Fruit fly (Drosophila melanogaster) whole organism, prepupa: Measurements from ENCODE around the gene CG42747.

ENCODE experiments used
- Blimp-1 ChIP-seq: fragments of 200-800 bp; sonication (Bioruptor generic); optimal IDR thresholded peaks from 3 replicates; lab custom pipeline; 2017; ENCODE audit warnings: missing biosample characterization, missing genetic modification characterization, mild to moderate bottlenecking, moderate library complexity, missing genetic modification reagents
- CG10631 ChIP-seq: fragments of 200-800 bp; sonication (Bioruptor generic); optimal IDR thresholded peaks from 2 replicates; lab custom pipeline; 2016; ENCODE audit warnings: missing biosample characterization, missing genetic modification characterization
- CG10669 ChIP-seq: fragments of 200-800 bp; sonication (Bioruptor generic); optimal IDR thresholded peaks from 3 replicates; lab custom pipeline; 2018; ENCODE audit warnings: missing biosample characterization, mild to moderate bottlenecking, missing genetic modification characterization, moderate library complexity
- CG11294 ChIP-seq: fragments of 200-800 bp; sonication (Bioruptor generic); IDR thresholded peaks from 2 replicates; pipeline ENCODE4 v1.3.6; 2022; ENCODE audit warnings: missing biosample characterization, missing genetic modification characterization
- CG11762 ChIP-seq: fragments of 200-800 bp; sonication (Bioruptor generic); optimal IDR thresholded peaks from 3 replicates; lab custom pipeline; 2016; ENCODE audit warnings: missing biosample characterization, missing genetic modification characterization; ENCODE audit not compliant: insufficient read depth
- CG11902 ChIP-seq: fragments of 200-800 bp; sonication (Bioruptor generic); optimal IDR thresholded peaks from 3 replicates; lab custom pipeline; 2016; ENCODE audit warnings: missing biosample characterization, missing genetic modification characterization
- CG15336 ChIP-seq: fragments of 200-800 bp; sonication (Bioruptor generic); IDR thresholded peaks from 2 replicates; pipeline ENCODE4 v1.3.6; 2022; ENCODE audit warnings: missing biosample characterization, missing genetic modification characterization
- CG1621 ChIP-seq: fragments of 200-800 bp; sonication (Bioruptor generic); optimal IDR thresholded peaks from 3 replicates; lab custom pipeline; 2018; ENCODE audit warnings: missing biosample characterization, mild to moderate bottlenecking, missing genetic modification characterization
- CG3032 ChIP-seq: fragments of 200-800 bp; optimal IDR thresholded peaks from 2 replicates; lab custom pipeline; 2019; ENCODE audit warnings: missing biosample characterization, mild to moderate bottlenecking, missing genetic modification characterization, moderate library complexity
- CG34406 ChIP-seq: fragments of 200-800 bp; sonication (Bioruptor generic); optimal IDR thresholded peaks from 3 replicates; lab custom pipeline; 2016; ENCODE audit warnings: missing biosample characterization, missing genetic modification characterization
- CG4318 ChIP-seq: fragments of 200-800 bp; sonication (Bioruptor generic); optimal IDR thresholded peaks from 3 replicates; lab custom pipeline; 2017; ENCODE audit warnings: missing biosample characterization, mild to moderate bottlenecking, missing genetic modification characterization
- CG6163 ChIP-seq: fragments of 200-800 bp; sonication (Bioruptor generic); IDR thresholded peaks from 3 replicates; pipeline ENCODE4 v1.3.6; 2022; ENCODE audit warnings: missing biosample characterization, missing genetic modification characterization
- CG6792 ChIP-seq: fragments of 200-800 bp; sonication (Bioruptor generic); optimal IDR thresholded peaks from 3 replicates; lab custom pipeline; 2016; ENCODE audit warnings: missing biosample characterization, missing genetic modification characterization
- CG6808 ChIP-seq: fragments of 200-800 bp; sonication (Bioruptor generic); optimal IDR thresholded peaks from 3 replicates; lab custom pipeline; 2017; ENCODE audit warnings: missing biosample characterization, missing genetic modification characterization, mild to moderate bottlenecking, moderate library complexity, missing genetic modification reagents
- CG6854 ChIP-seq: fragments of 200-800 bp; sonication (Bioruptor generic); optimal IDR thresholded peaks from 2 replicates; lab custom pipeline; 2017; ENCODE audit warnings: missing biosample characterization, mild to moderate bottlenecking, missing genetic modification characterization
- CG7368 ChIP-seq: fragments of 200-800 bp; sonication (Bioruptor generic); optimal IDR thresholded peaks from 3 replicates; lab custom pipeline; 2016; ENCODE audit warnings: missing biosample characterization, missing genetic modification characterization
- CG8119 ChIP-seq: fragments of 200-800 bp; sonication (Bioruptor generic); IDR thresholded peaks from 3 replicates; pipeline ENCODE4 v1.3.6; 2022; ENCODE audit warnings: missing biosample characterization, missing genetic modification characterization
- CG8319 ChIP-seq: fragments of 200-800 bp; sonication (Bioruptor generic); optimal IDR thresholded peaks from 3 replicates; lab custom pipeline; 2016; ENCODE audit warnings: missing biosample characterization, missing genetic modification characterization
- CG8632 ChIP-seq: fragments of 200-800 bp; sonication (Bioruptor generic); optimal IDR thresholded peaks from 3 replicates; lab custom pipeline; 2016; ENCODE audit warnings: missing biosample characterization, missing genetic modification characterization
- CG9139 ChIP-seq: fragments of 200-800 bp; sonication (Bioruptor generic); optimal IDR thresholded peaks from 3 replicates; lab custom pipeline; 2017; ENCODE audit warnings: missing biosample characterization, mild to moderate bottlenecking, missing genetic modification characterization
- Eip75B ChIP-seq: fragments of 200-800 bp; sonication (Bioruptor generic); optimal IDR thresholded peaks from 3 replicates; lab custom pipeline; 2016; ENCODE audit warnings: missing biosample characterization, missing genetic modification characterization
- Eip78C ChIP-seq: fragments of 200-800 bp; sonication (Bioruptor generic); peaks from one replicate; lab custom pipeline; 2016; ENCODE audit warnings: missing biosample characterization, missing genetic modification characterization
- Eip93F ChIP-seq: fragments of 200-800 bp; sonication (Bioruptor generic); optimal IDR thresholded peaks from 2 replicates; lab custom pipeline; 2016; ENCODE audit warnings: missing biosample characterization, mild to moderate bottlenecking, missing genetic modification characterization
- Ets21C ChIP-seq: fragments of 200-800 bp; sonication (Bioruptor generic); optimal IDR thresholded peaks from 3 replicates; lab custom pipeline; 2016; ENCODE audit warnings: missing biosample characterization, missing genetic modification characterization
- Ets96B ChIP-seq: fragments of 200-800 bp; optimal IDR thresholded peaks from 2 replicates; lab custom pipeline; 2019; ENCODE audit warnings: missing biosample characterization, mild to moderate bottlenecking, missing genetic modification characterization, moderate library complexity
- Hr38 ChIP-seq: sonication (Bioruptor generic); optimal IDR thresholded peaks from 2 replicates; lab custom pipeline; 2016; ENCODE audit warnings: missing biosample characterization, missing genetic modification characterization
- Hr4 ChIP-seq: fragments of 200-800 bp; sonication (Bioruptor generic); optimal IDR thresholded peaks from 3 replicates; lab custom pipeline; 2016; ENCODE audit warnings: missing biosample characterization, missing genetic modification characterization
- Lpt ChIP-seq: fragments of 200-800 bp; sonication (Bioruptor generic); optimal IDR thresholded peaks from 3 replicates; lab custom pipeline; 2016; ENCODE audit warnings: missing biosample characterization, missing genetic modification characterization
- Met ChIP-seq: fragments of 200-800 bp; sonication (Bioruptor generic); optimal IDR thresholded peaks from 3 replicates; lab custom pipeline; 2016; ENCODE audit warnings: missing biosample characterization, missing genetic modification characterization
- OdsH ChIP-seq: fragments of 200-800 bp; sonication (Bioruptor generic); optimal IDR thresholded peaks from 3 replicates; lab custom pipeline; 2016; ENCODE audit warnings: missing biosample characterization, missing genetic modification characterization
- Smox ChIP-seq: fragments of 200-800 bp; sonication (Bioruptor generic); optimal IDR thresholded peaks from 3 replicates; lab custom pipeline; 2016; ENCODE audit warnings: missing biosample characterization, missing genetic modification characterization
- Sox102F ChIP-seq: fragments of 200-800 bp; sonication (Bioruptor generic); optimal IDR thresholded peaks from 2 replicates; lab custom pipeline; 2016; ENCODE audit warnings: missing biosample characterization, mild to moderate bottlenecking, missing genetic modification characterization
- Sox15 ChIP-seq: fragments of 200-800 bp; sonication (Bioruptor generic); optimal IDR thresholded peaks from 3 replicates; lab custom pipeline; 2016; ENCODE audit warnings: missing biosample characterization, missing genetic modification characterization
- achi ChIP-seq: fragments of 200-800 bp; sonication (Bioruptor generic); optimal IDR thresholded peaks from 3 replicates; lab custom pipeline; 2016; ENCODE audit warnings: missing biosample characterization, missing genetic modification characterization
- acj6 ChIP-seq: fragments of 200-800 bp; sonication (Bioruptor generic); optimal IDR thresholded peaks from 3 replicates; lab custom pipeline; 2016; ENCODE audit warnings: missing biosample characterization, missing genetic modification characterization
- cyc ChIP-seq: fragments of 200-800 bp; sonication (Bioruptor generic); optimal IDR thresholded peaks from 3 replicates; lab custom pipeline; 2016; ENCODE audit warnings: missing biosample characterization, missing genetic modification characterization
- dac ChIP-seq: fragments of 200-800 bp; sonication (Bioruptor generic); optimal IDR thresholded peaks from 2 replicates; lab custom pipeline; 2017; ENCODE audit warnings: missing biosample characterization, mild to moderate bottlenecking, missing genetic modification characterization
- dsx ChIP-seq: fragments of 200-800 bp; optimal IDR thresholded peaks from 3 replicates; lab custom pipeline; 2019; ENCODE audit warnings: missing biosample characterization, mild to moderate bottlenecking, missing genetic modification characterization, moderate library complexity; ENCODE audit not compliant: poor library complexity, severe bottlenecking
- eg ChIP-seq: fragments of 200-800 bp; sonication (Bioruptor generic); IDR thresholded peaks from 3 replicates; pipeline ENCODE4 v1.3.6; 2022; ENCODE audit warnings: missing biosample characterization, missing genetic modification characterization
- esn ChIP-seq: fragments of 200-800 bp; sonication (Bioruptor generic); optimal IDR thresholded peaks from 2 replicates; lab custom pipeline; 2016; ENCODE audit warnings: missing biosample characterization, mild to moderate bottlenecking, missing genetic modification characterization, moderate library complexity
- fd59A ChIP-seq: fragments of 200-800 bp; sonication (Bioruptor generic); optimal IDR thresholded peaks from 2 replicates; lab custom pipeline; 2017; ENCODE audit warnings: missing biosample characterization, mild to moderate bottlenecking, missing genetic modification characterization, missing genetic modification reagents
- fd85E ChIP-seq: fragments of 200-800 bp; sonication (Bioruptor generic); optimal IDR thresholded peaks from 3 replicates; lab custom pipeline; 2016; ENCODE audit warnings: missing biosample characterization, missing genetic modification characterization
- fkh ChIP-seq: fragments of 200-800 bp; sonication (Bioruptor generic); optimal IDR thresholded peaks from 3 replicates; lab custom pipeline; 2017; ENCODE audit warnings: missing biosample characterization, mild to moderate bottlenecking, missing genetic modification characterization, moderate library complexity
- net ChIP-seq: fragments of 200-800 bp; sonication (Bioruptor generic); optimal IDR thresholded peaks from 3 replicates; lab custom pipeline; 2016; ENCODE audit warnings: missing biosample characterization, missing genetic modification characterization
- pdm3 ChIP-seq: fragments of 200-800 bp; sonication (Bioruptor generic); optimal IDR thresholded peaks from 3 replicates; lab custom pipeline; 2016; ENCODE audit warnings: missing biosample characterization, missing genetic modification characterization
- salr ChIP-seq, 2 experiments: fragments of 200-800 bp; sonication (Bioruptor generic); optimal IDR thresholded peaks; 3 replicates each; lab custom pipeline; 2016 to 2018; ENCODE audit warnings: missing biosample characterization in 2 of 2, missing genetic modification characterization in 2 of 2, mild to moderate bottlenecking in 1 of 2
- ss ChIP-seq, 2 experiments: fragments of 200-800 bp; sonication (Bioruptor generic); optimal IDR thresholded peaks; 2 replicates in 1 of 2; 3 replicates in 1 of 2; lab custom pipeline; 2017 to 2018; ENCODE audit warnings: mild to moderate bottlenecking in 2 of 2, missing biosample characterization in 2 of 2, missing genetic modification characterization in 2 of 2, moderate library complexity in 1 of 2
- svp ChIP-seq: fragments of 200-800 bp; sonication (Bioruptor generic); peaks from one replicate; lab custom pipeline; 2016; ENCODE audit warnings: missing biosample characterization, missing genetic modification characterization
- topi ChIP-seq: fragments of 200-800 bp; sonication (Bioruptor generic); optimal IDR thresholded peaks from 3 replicates; lab custom pipeline; 2016; ENCODE audit warnings: missing biosample characterization, missing genetic modification characterization
- vri ChIP-seq: fragments of 200-800 bp; sonication (Bioruptor generic); optimal IDR thresholded peaks from 3 replicates; lab custom pipeline; 2016; ENCODE audit warnings: missing biosample characterization, mild to moderate bottlenecking, missing genetic modification characterization

Gene CG42747

dm6 chr3L:6458725-6459124, 58.3 kb downstream of the CG42747 start (continued):
- TF ChIP-seq CG15336 (peak; percentile 61), cyc (GFP tag; lab: Kevin White, UChicago) (peak; percentile 10), topi (GFP tag; lab: Kevin White, UChicago) (no peak), Sox15 (GFP tag; lab: Kevin White, UChicago) (no peak), Hr4 (GFP tag; lab: Kevin White, UChicago) (peak; percentile 58), CG10669 (GFP tag; lab: Kevin White, UChicago) (peak; percentile 66), esn (GFP tag; lab: Kevin White, UChicago) (peak; percentile 51), CG3032 (peak; percentile 71), fd85E (GFP tag; lab: Kevin White, UChicago) (no peak), fkh (GFP tag; lab: Kevin White, UChicago) (no peak), pdm3 (GFP tag; lab: Kevin White, UChicago) (peak; percentile 53)

dm6 chr3L:6462199-6462598, 61.8 kb downstream of the CG42747 start:
- no peak for TF ChIP-seq net
- no peak for TF ChIP-seq dsx (GFP tag; lab: Kevin White, UChicago)
- no peak for TF ChIP-seq CG4318
- no peak for TF ChIP-seq Sox102F (GFP tag; lab: Kevin White, UChicago)
- peak; percentile 17 for TF ChIP-seq Smox
- TF ChIP-seq Eip78C, result peak; percentile 71
- no peak for TF ChIP-seq Ets96B (tag; lab: Kevin White, UChicago)
- no peak for TF ChIP-seq CG8319 (GFP tag; lab: Kevin White, UChicago)
- no peak for TF ChIP-seq CG6163 (GFP tag; lab: Robert Waterston, UW)
- no peak for TF ChIP-seq CG10669 (GFP tag; lab: Kevin White, UChicago)
- TF ChIP-seq CG11902 (GFP tag; lab: Kevin White, UChicago), result no peak
- TF ChIP-seq OdsH (GFP tag; lab: Kevin White, UChicago), result no peak
- TF ChIP-seq vri (GFP tag; lab: Kevin White, UChicago), result peak; percentile 2
- peak; percentile 27 for TF ChIP-seq Hr4 (GFP tag; lab: Kevin White, UChicago)
- TF ChIP-seq CG1621 (tag; lab: Kevin White, UChicago), result no peak
- no peak for TF ChIP-seq Hr38
- TF ChIP-seq acj6, result no peak
- no peak for TF ChIP-seq Sox15 (GFP tag; lab: Kevin White, UChicago)
- TF ChIP-seq CG8119 (GFP tag; lab: Robert Waterston, UW), result 0 out of 3 replicates have a peak, but pooled peaks have one; percentile 21
- TF ChIP-seq CG7368 (GFP tag; lab: Kevin White, UChicago), result no peak
- TF ChIP-seq ss (GFP tag; optimal IDR thresholded peaks at IDR 0.05; lab: Kevin White, UChicago), result no peak
- no peak for TF ChIP-seq pdm3 (GFP tag; lab: Kevin White, UChicago)
- TF ChIP-seq CG9139 (GFP tag; lab: Kevin White, UChicago), result no peak
- no peak for TF ChIP-seq achi
- TF ChIP-seq CG6854 (GFP tag; lab: Kevin White, UChicago), result no peak
- TF ChIP-seq svp (GFP tag; lab: Kevin White, UChicago), result peak; percentile 66
- no peak for TF ChIP-seq CG6808
- no peak for TF ChIP-seq Eip93F (GFP tag; lab: Kevin White, UChicago)
- TF ChIP-seq Ets21C (GFP tag; lab: Kevin White, UChicago), result no peak
- no peak for TF ChIP-seq CG10631 (GFP tag; lab: Kevin White, UChicago)
- no peak for TF ChIP-seq Eip75B (GFP tag; lab: Kevin White, UChicago)
- TF ChIP-seq fd59A (GFP tag; lab: Kevin White, UChicago), result no peak
- no peak for TF ChIP-seq Blimp-1 (GFP tag; lab: Kevin White, UChicago)
- no peak for TF ChIP-seq dac (GFP tag; lab: Kevin White, UChicago)
- TF ChIP-seq eg (GFP tag; lab: Robert Waterston, UW), result 0 out of 3 replicates have a peak, but pooled peaks have one; percentile 14
- no peak for TF ChIP-seq CG6792 (GFP tag; lab: Kevin White, UChicago)
- no peak for TF ChIP-seq Met
- no peak for TF ChIP-seq CG8632 (GFP tag; lab: Kevin White, UChicago)
- TF ChIP-seq CG11762 (GFP tag; lab: Kevin White, UChicago), result no peak
- no peak for TF ChIP-seq CG11294 (GFP tag; lab: Robert Waterston, UW)
- no peak for TF ChIP-seq fd85E (GFP tag; lab: Kevin White, UChicago)
- no peak for TF ChIP-seq salr (GFP tag; optimal IDR thresholded peaks at IDR 0.05; lab: Kevin White, UChicago)
- no peak for TF ChIP-seq topi (GFP tag; lab: Kevin White, UChicago)
- TF ChIP-seq CG3032, result no peak
- TF ChIP-seq CG34406 (GFP tag; lab: Kevin White, UChicago), result no peak
- TF ChIP-seq Lpt, result no peak
